Fruit fly (Drosophila melanogaster) whole organism, embryonic: ENCODE data around the gene Dus3.
A peak's percentile ranks its signal among the peaks of the same experiment; 100 is the strongest.

Experiments used
- B-H1 ChIP-seq: fragments of 200-800 bp; sonication (Bioruptor generic); IDR thresholded peaks from 3 replicates; pipeline ENCODE4 v1.3.6; 2022; ENCODE audit warnings: missing biosample characterization, missing genetic modification characterization
- BEAF-32 ChIP-seq: fragments of 200-800 bp; sonication (Bioruptor generic); optimal IDR thresholded peaks from 3 replicates; lab custom pipeline; 2017; ENCODE audit warnings: missing biosample characterization, missing genetic modification characterization, mild to moderate bottlenecking, moderate library complexity, missing genetic modification reagents
- CG10274 ChIP-seq: fragments of 200-800 bp; sonication (Bioruptor generic); optimal IDR thresholded peaks from 3 replicates; lab custom pipeline; 2017; ENCODE audit warnings: missing biosample characterization, mild to moderate bottlenecking, missing genetic modification characterization
- CG11085 ChIP-seq: fragments of 200-800 bp; sonication (Bioruptor generic); IDR thresholded peaks from 2 replicates; pipeline ENCODE4 v1.3.6; 2022; ENCODE audit warnings: missing biosample characterization, missing genetic modification characterization
- CG11247 ChIP-seq: fragments of 200-800 bp; sonication (Bioruptor generic); IDR thresholded peaks from 2 replicates; pipeline ENCODE4 v1.3.6; 2022; ENCODE audit warnings: missing biosample characterization, missing genetic modification characterization
- CG11504 ChIP-seq: fragments of 200-800 bp; sonication (Bioruptor generic); optimal IDR thresholded peaks from 3 replicates; lab custom pipeline; 2019; ENCODE audit warnings: missing biosample characterization, mild to moderate bottlenecking, missing genetic modification characterization, moderate library complexity
- CG14667 ChIP-seq: fragments of 200-800 bp; sonication (Bioruptor generic); IDR thresholded peaks from 2 replicates; pipeline ENCODE4 v1.3.6; 2022; ENCODE audit warnings: missing biosample characterization, missing genetic modification characterization
- CG15514 ChIP-seq: fragments of 200-800 bp; sonication (Bioruptor generic); optimal IDR thresholded peaks from 3 replicates; lab custom pipeline; 2017; ENCODE audit warnings: missing biosample characterization, missing genetic modification characterization, mild to moderate bottlenecking, moderate library complexity, missing genetic modification reagents
- CG16779 ChIP-seq: fragments of 200-800 bp; sonication (Bioruptor generic); IDR thresholded peaks from 2 replicates; pipeline ENCODE4 v1.3.6; 2022; ENCODE audit warnings: missing biosample characterization, missing genetic modification characterization
- CG17328 ChIP-seq: fragments of 200-800 bp; sonication (Bioruptor generic); IDR thresholded peaks from 2 replicates; pipeline ENCODE4 v1.3.6; 2022; ENCODE audit warnings: missing biosample characterization, missing genetic modification characterization
- CG2199 ChIP-seq: fragments of 200-800 bp; sonication (Bioruptor generic); IDR thresholded peaks from 3 replicates; pipeline ENCODE4 v1.3.6; 2022; ENCODE audit warnings: missing biosample characterization, missing genetic modification characterization
- CG2678 ChIP-seq: fragments of 200-800 bp; sonication (Bioruptor generic); optimal IDR thresholded peaks from 3 replicates; lab custom pipeline; 2019; ENCODE audit warnings: missing biosample characterization, mild to moderate bottlenecking, missing genetic modification characterization, moderate library complexity
- CG34224 ChIP-seq: fragments of 200-800 bp; sonication (Bioruptor generic); IDR thresholded peaks from 3 replicates; pipeline ENCODE4 v1.3.6; 2022; ENCODE audit warnings: missing biosample characterization, missing genetic modification characterization; ENCODE audit not compliant: partially characterized antibody
- CG3847 ChIP-seq: fragments of 200-800 bp; sonication (Bioruptor generic); IDR thresholded peaks from 2 replicates; pipeline ENCODE4 v1.3.6; 2022; ENCODE audit warnings: missing biosample characterization, missing genetic modification characterization
- CG3995 ChIP-seq: fragments of 200-800 bp; sonication (Bioruptor generic); optimal IDR thresholded peaks from 3 replicates; lab custom pipeline; 2016; ENCODE audit warnings: missing biosample characterization, missing genetic modification characterization
- CG43689 ChIP-seq: fragments of 200-800 bp; sonication (Bioruptor generic); IDR thresholded peaks from 2 replicates; pipeline ENCODE4 v1.3.6; 2022; ENCODE audit warnings: missing biosample characterization, missing genetic modification characterization
- CG4424 ChIP-seq: fragments of 200-800 bp; sonication (Bioruptor generic); optimal IDR thresholded peaks from 3 replicates; lab custom pipeline; 2016; ENCODE audit warnings: missing biosample characterization, missing genetic modification characterization
- CG4854 ChIP-seq: fragments of 200-800 bp; sonication (Bioruptor generic); optimal IDR thresholded peaks from 2 replicates; lab custom pipeline; 2016; ENCODE audit warnings: missing biosample characterization, missing genetic modification characterization, inconsistent platforms
- CG6254 ChIP-seq: fragments of 200-800 bp; sonication (Bioruptor generic); optimal IDR thresholded peaks from 3 replicates; lab custom pipeline; 2017; ENCODE audit warnings: mild to moderate bottlenecking, missing biosample characterization, missing genetic modification reagents, missing genetic modification characterization
- CG6791 ChIP-seq: fragments of 200-800 bp; sonication (Bioruptor generic); IDR thresholded peaks from 3 replicates; pipeline ENCODE4 v1.3.6; 2022; ENCODE audit warnings: missing biosample characterization, missing genetic modification characterization; ENCODE audit not compliant: partially characterized antibody
- CG7271 ChIP-seq: fragments of 200-800 bp; sonication (Bioruptor generic); optimal IDR thresholded peaks from 2 replicates; lab custom pipeline; 2018; ENCODE audit warnings: missing biosample characterization, mild to moderate bottlenecking, missing genetic modification characterization, moderate library complexity
- CG9727 ChIP-seq: fragments of 200-800 bp; sonication (Bioruptor generic); optimal IDR thresholded peaks from 3 replicates; lab custom pipeline; 2017; ENCODE audit warnings: missing biosample characterization, mild to moderate bottlenecking, missing genetic modification characterization
- Dbx ChIP-seq: fragments of 200-800 bp; sonication (Bioruptor generic); IDR thresholded peaks from 3 replicates; pipeline ENCODE4 v1.3.6; 2022; ENCODE audit warnings: missing biosample characterization, missing genetic modification characterization
- Deaf1 ChIP-seq: fragments of 200-800 bp; optimal IDR thresholded peaks from 3 replicates; lab custom pipeline; 2019; ENCODE audit warnings: missing biosample characterization, mild to moderate bottlenecking, missing genetic modification characterization, moderate library complexity
- Ets97D ChIP-seq: fragments of 200-800 bp; sonication (Bioruptor generic); optimal IDR thresholded peaks from 3 replicates; lab custom pipeline; 2016; ENCODE audit warnings: missing biosample characterization, missing genetic modification characterization
- GATAe ChIP-seq: fragments of 200-800 bp; sonication (Bioruptor generic); conservative IDR thresholded peaks from 2 replicates; pipeline ENCODE4 v1.3.6; 2022; ENCODE audit warnings: missing biosample characterization, missing genetic modification characterization
- HHEX ChIP-seq: fragments of 200-800 bp; sonication (Bioruptor generic); optimal IDR thresholded peaks from 3 replicates; lab custom pipeline; 2017; ENCODE audit warnings: missing biosample characterization, mild to moderate bottlenecking, missing genetic modification characterization, missing genetic modification reagents
- HLH4C ChIP-seq: fragments of 200-800 bp; sonication (Bioruptor generic); IDR thresholded peaks from 3 replicates; pipeline ENCODE4 v1.3.6; 2022; ENCODE audit warnings: missing biosample characterization, missing genetic modification characterization; ENCODE audit not compliant: partially characterized antibody
- Hmr ChIP-seq: fragments of 200-800 bp; sonication (Bioruptor generic); optimal IDR thresholded peaks from 3 replicates; lab custom pipeline; 2017; ENCODE audit warnings: mild to moderate bottlenecking, missing biosample characterization, missing genetic modification reagents, missing genetic modification characterization
- Nf-YB ChIP-seq: fragments of 200-800 bp; sonication (Bioruptor generic); optimal IDR thresholded peaks from 3 replicates; lab custom pipeline; 2019; ENCODE audit warnings: missing biosample characterization, mild to moderate bottlenecking, missing genetic modification characterization, moderate library complexity
- Nf-YC ChIP-seq: fragments of 200-800 bp; optimal IDR thresholded peaks from 3 replicates; lab custom pipeline; 2019; ENCODE audit warnings: missing biosample characterization, mild to moderate bottlenecking, missing genetic modification characterization, moderate library complexity
- Opbp ChIP-seq: fragments of 200-800 bp; sonication (Bioruptor generic); IDR thresholded peaks from 3 replicates; pipeline ENCODE4 v1.3.6; 2022; ENCODE audit warnings: missing biosample characterization, missing genetic modification characterization; ENCODE audit not compliant: partially characterized antibody
- Rfx ChIP-seq: fragments of 200-800 bp; sonication (Bioruptor generic); IDR thresholded peaks from 2 replicates; pipeline ENCODE4 v1.3.6; 2022; ENCODE audit warnings: missing biosample characterization, missing genetic modification characterization
- Spps ChIP-seq: fragments of 200-800 bp; sonication (Bioruptor generic); optimal IDR thresholded peaks from 2 replicates; lab custom pipeline; 2018; ENCODE audit warnings: missing biosample characterization, mild to moderate bottlenecking, missing genetic modification characterization
- Stat92E ChIP-seq, 3 experiments: fragments of >200 bp in 2 of 3; fragments of 200-800 bp in 1 of 3; sonication (Bioruptor generic) in 1 of 3; optimal IDR thresholded peaks; 2 replicates each; lab custom pipeline; 2017 to 2019; ENCODE audit warnings: missing biosample characterization in 3 of 3, missing genetic modification characterization in 3 of 3, mild to moderate bottlenecking in 1 of 3, moderate library complexity in 1 of 3
- ac ChIP-seq: fragments of 200-800 bp; sonication (Bioruptor generic); optimal IDR thresholded peaks from 3 replicates; lab custom pipeline; 2017; ENCODE audit warnings: missing biosample characterization, mild to moderate bottlenecking, missing genetic modification characterization
- aop ChIP-seq: fragments of 200-800 bp; sonication (Bioruptor generic); IDR thresholded peaks from 2 replicates; pipeline ENCODE4 v1.3.6; 2022; ENCODE audit warnings: missing biosample characterization, missing genetic modification characterization
- ato ChIP-seq: fragments of 200-800 bp; sonication (Bioruptor generic); IDR thresholded peaks from 2 replicates; pipeline ENCODE4 v1.3.6; 2022; ENCODE audit warnings: missing biosample characterization, missing genetic modification characterization; ENCODE audit not compliant: partially characterized antibody
- bbx ChIP-seq: fragments of 200-800 bp; sonication (Bioruptor generic); IDR thresholded peaks from 2 replicates; pipeline ENCODE4 v1.3.6; 2022; ENCODE audit warnings: missing biosample characterization, missing genetic modification characterization; ENCODE audit not compliant: partially characterized antibody
- dmrt99B ChIP-seq: fragments of 200-800 bp; sonication (Bioruptor generic); optimal IDR thresholded peaks from 2 replicates; lab custom pipeline; 2018; ENCODE audit warnings: missing biosample characterization, mild to moderate bottlenecking, missing genetic modification characterization, moderate library complexity
- fru ChIP-seq: fragments of >200 bp; optimal IDR thresholded peaks from 2 replicates; lab custom pipeline; 2017
- knrl ChIP-seq: fragments of 200-800 bp; sonication (Bioruptor generic); IDR thresholded peaks from 3 replicates; pipeline ENCODE4 v1.3.6; 2022; ENCODE audit warnings: missing biosample characterization, missing genetic modification characterization; ENCODE audit not compliant: partially characterized antibody
- nerfin-2 ChIP-seq: fragments of 200-800 bp; sonication (Bioruptor generic); IDR thresholded peaks from 2 replicates; pipeline ENCODE4 v1.3.6; 2022; ENCODE audit warnings: missing biosample characterization, missing genetic modification characterization; ENCODE audit not compliant: partially characterized antibody
- slp2 ChIP-seq: fragments of 200-800 bp; sonication (Bioruptor generic); optimal IDR thresholded peaks from 2 replicates; lab custom pipeline; 2016; ENCODE audit warnings: missing biosample characterization, missing genetic modification characterization
- sna ChIP-seq: fragments of 200-800 bp; sonication (Bioruptor generic); IDR thresholded peaks from 2 replicates; pipeline ENCODE4 v1.3.6; 2022; ENCODE audit warnings: missing biosample characterization, missing genetic modification characterization; ENCODE audit not compliant: partially characterized antibody
- sug ChIP-seq: fragments of 200-800 bp; optimal IDR thresholded peaks from 2 replicates; lab custom pipeline; 2019; ENCODE audit warnings: missing biosample characterization, mild to moderate bottlenecking, missing genetic modification characterization, moderate library complexity
- tna ChIP-seq: fragments of 200-800 bp; sonication (Bioruptor generic); IDR thresholded peaks from 2 replicates; pipeline ENCODE4 v1.3.6; 2022; ENCODE audit warnings: missing biosample characterization, missing genetic modification characterization; ENCODE audit not compliant: partially characterized antibody
- trh ChIP-seq: fragments of 200-800 bp; sonication (Bioruptor generic); optimal IDR thresholded peaks from 2 replicates; lab custom pipeline; 2016; ENCODE audit warnings: missing biosample characterization, missing genetic modification characterization
- unpg ChIP-seq: fragments of 200-800 bp; sonication (Bioruptor generic); optimal IDR thresholded peaks from 3 replicates; lab custom pipeline; 2018; ENCODE audit warnings: missing biosample characterization, mild to moderate bottlenecking, missing genetic modification characterization, moderate library complexity
- vnd ChIP-seq: fragments of 200-800 bp; sonication (Bioruptor generic); IDR thresholded peaks from 3 replicates; pipeline ENCODE4 v1.3.6; 2022; ENCODE audit warnings: missing biosample characterization, missing genetic modification characterization; ENCODE audit not compliant: partially characterized antibody

Dus3 gene

dm6 chr2L:19756716-19757115, 2.0 kb upstream of the Dus3 start, which contains the start of gene CG10631 (continued):
- TF ChIP-seq CG6254 (GFP tag; lab: Kevin White, UChicago) (no peak), unpg (GFP tag; lab: Kevin White, UChicago) (no peak), sna (GFP tag; lab: Robert Waterston, UW) (peak; percentile 79), CG2678 (no peak), slp2 (no peak), CG15514 (GFP tag; lab: Kevin White, UChicago) (peak; percentile 56), HHEX (GFP tag; lab: Kevin White, UChicago) (no peak), sug (peak; percentile 1), B-H1 (GFP tag; lab: Robert Waterston, UW) (no peak), fru (lab: Kevin White, UChicago) (no peak), CG4424 (GFP tag; lab: Kevin White, UChicago) (no peak), ato (GFP tag; lab: Robert Waterston, UW) (peak; percentile 78), Ets97D (GFP tag; lab: Kevin White, UChicago) (peak; percentile 7), knrl (GFP tag; lab: Robert Waterston, UW) (peak; percentile 73), CG11504 (tag; lab: Kevin White, UChicago) (peak; percentile 16), Spps (tag; lab: Kevin White, UChicago) (no peak), trh (GFP tag; lab: Kevin White, UChicago) (no peak), dmrt99B (no peak), Nf-YC (peak; percentile 9), HLH4C (GFP tag; lab: Robert Waterston, UW) (peak; percentile 75), CG6791 (peak; percentile 78), CG4854 (GFP tag; lab: Kevin White, UChicago) (no peak), ac (GFP tag; lab: Kevin White, UChicago) (no peak), Dbx (GFP tag; lab: Robert Waterston, UW) (0 out of 3 replicates have a peak, but pooled peaks have one; percentile 22), aop (no peak), CG10274 (no peak), CG43689 (GFP tag; lab: Robert Waterston, UW) (no peak), CG17328 (GFP tag; lab: Robert Waterston, UW) (no peak), Deaf1 (peak; percentile 80), GATAe (no peak), bbx (GFP tag; lab: Robert Waterston, UW) (peak; percentile 90), vnd (GFP tag; lab: Robert Waterston, UW) (peak; percentile 69), CG11085 (no peak), CG2199 (no peak), CG14667 (GFP tag; lab: Robert Waterston, UW) (no peak), CG16779 (GFP tag; lab: Robert Waterston, UW) (no peak), Opbp (GFP tag; lab: Robert Waterston, UW) (peak; percentile 79), CG7271 (tag; lab: Kevin White, UChicago) (no peak), BEAF-32 (peak; percentile 80), Rfx (peak; percentile 32; the same call in 1 of the 2 replicates), Nf-YB (GFP tag; lab: Kevin White, UChicago) (no peak), nerfin-2 (GFP tag; lab: Robert Waterston, UW) (peak; percentile 56), CG3847 (0 out of 2 replicates have a peak, but pooled peaks have one; percentile 11), Hmr (GFP tag; lab: Kevin White, UChicago) (peak; percentile 18), CG3995 (GFP tag; lab: Kevin White, UChicago) (peak; percentile 23), tna (GFP tag; lab: Robert Waterston, UW) (peak; percentile 81), Stat92E (GFP tag; optimal IDR thresholded peaks at IDR 0.05; lab: Kevin White, UChicago) (no peak), CG11247 (GFP tag; lab: Robert Waterston, UW) (no peak), CG34224 (GFP tag; lab: Robert Waterston, UW) (peak; percentile 85), CG9727 (GFP tag; lab: Kevin White, UChicago) (no peak)
